Fruit fly (Drosophila melanogaster) whole organism, embryonic: Measurements from ENCODE around the gene Doc2.

ENCODE experiments used
- CG10267 ChIP-seq: fragments of 200-800 bp; sonication (Bioruptor generic); optimal IDR thresholded peaks from 2 replicates; lab custom pipeline; 2018; ENCODE audit warnings: missing biosample characterization, mild to moderate bottlenecking, missing genetic modification characterization, moderate library complexity
- CG10366 ChIP-seq: fragments of 200-800 bp; sonication (Bioruptor generic); IDR thresholded peaks from 2 replicates; pipeline ENCODE4 v1.3.6; 2022; ENCODE audit warnings: missing biosample characterization, missing genetic modification characterization
- CG11504 ChIP-seq: fragments of 200-800 bp; sonication (Bioruptor generic); optimal IDR thresholded peaks from 3 replicates; lab custom pipeline; 2019; ENCODE audit warnings: missing biosample characterization, mild to moderate bottlenecking, missing genetic modification characterization, moderate library complexity
- CG12299 ChIP-seq: fragments of 200-800 bp; sonication (Bioruptor generic); optimal IDR thresholded peaks from 2 replicates; lab custom pipeline; 2018; ENCODE audit warnings: missing biosample characterization, mild to moderate bottlenecking, missing genetic modification characterization
- CG12769 ChIP-seq: fragments of 200-800 bp; sonication (Bioruptor generic); optimal IDR thresholded peaks from 2 replicates; lab custom pipeline; 2019; ENCODE audit warnings: missing biosample characterization, mild to moderate bottlenecking, missing genetic modification characterization, moderate library complexity
- CG13287 ChIP-seq: fragments of 200-800 bp; sonication (Bioruptor generic); IDR thresholded peaks from 2 replicates; pipeline ENCODE4 v1.3.6; 2022; ENCODE audit warnings: missing biosample characterization, missing genetic modification characterization; ENCODE audit not compliant: partially characterized antibody
- CG14667 ChIP-seq: fragments of 200-800 bp; sonication (Bioruptor generic); IDR thresholded peaks from 2 replicates; pipeline ENCODE4 v1.3.6; 2022; ENCODE audit warnings: missing biosample characterization, missing genetic modification characterization
- CG1603 ChIP-seq: fragments of 200-800 bp; sonication (Bioruptor generic); optimal IDR thresholded peaks from 2 replicates; lab custom pipeline; 2019; ENCODE audit warnings: missing biosample characterization, mild to moderate bottlenecking, missing genetic modification characterization, moderate library complexity
- CG16779 ChIP-seq: fragments of 200-800 bp; sonication (Bioruptor generic); IDR thresholded peaks from 2 replicates; pipeline ENCODE4 v1.3.6; 2022; ENCODE audit warnings: missing biosample characterization, missing genetic modification characterization
- CG18262 ChIP-seq: fragments of 200-800 bp; optimal IDR thresholded peaks from 3 replicates; lab custom pipeline; 2019; ENCODE audit warnings: missing biosample characterization, mild to moderate bottlenecking, missing genetic modification characterization, moderate library complexity
- CG2199 ChIP-seq: fragments of 200-800 bp; sonication (Bioruptor generic); IDR thresholded peaks from 3 replicates; pipeline ENCODE4 v1.3.6; 2022; ENCODE audit warnings: missing biosample characterization, missing genetic modification characterization
- CG34376 ChIP-seq: fragments of 200-800 bp; sonication (Bioruptor generic); optimal IDR thresholded peaks from 2 replicates; lab custom pipeline; 2018; ENCODE audit warnings: missing biosample characterization, mild to moderate bottlenecking, missing genetic modification characterization
- CG34422 ChIP-seq: fragments of 200-800 bp; sonication (Bioruptor generic); IDR thresholded peaks from 3 replicates; pipeline ENCODE4 v1.3.6; 2022; ENCODE audit warnings: missing biosample characterization, missing genetic modification characterization
- CG4328 ChIP-seq: fragments of 200-800 bp; sonication (Bioruptor generic); optimal IDR thresholded peaks from 3 replicates; lab custom pipeline; 2017; ENCODE audit warnings: missing biosample characterization, missing genetic modification reagents, missing genetic modification characterization
- CG4820 ChIP-seq: fragments of 200-800 bp; sonication (Bioruptor generic); optimal IDR thresholded peaks from 3 replicates; lab custom pipeline; 2016; ENCODE audit warnings: missing biosample characterization, missing genetic modification characterization
- CG6254 ChIP-seq: fragments of 200-800 bp; sonication (Bioruptor generic); optimal IDR thresholded peaks from 3 replicates; lab custom pipeline; 2017; ENCODE audit warnings: mild to moderate bottlenecking, missing biosample characterization, missing genetic modification reagents, missing genetic modification characterization
- CG6854 ChIP-seq: fragments of 200-800 bp; sonication (Bioruptor generic); optimal IDR thresholded peaks from 3 replicates; lab custom pipeline; 2017; ENCODE audit warnings: missing biosample characterization, mild to moderate bottlenecking, missing genetic modification characterization
- CG9437 ChIP-seq: fragments of 200-800 bp; sonication (Bioruptor generic); optimal IDR thresholded peaks from 2 replicates; lab custom pipeline; 2018; ENCODE audit warnings: missing biosample characterization, mild to moderate bottlenecking, missing genetic modification characterization
- D ChIP-seq, 2 experiments: fragments of 200-800 bp in 1 of 2; fragments of >200 bp in 1 of 2; sonication (Bioruptor generic) in 1 of 2; optimal IDR thresholded peaks; 2 replicates in 1 of 2; 3 replicates in 1 of 2; lab custom pipeline; 2017; ENCODE audit warnings: mild to moderate bottlenecking in 1 of 2, missing biosample characterization in 1 of 2, missing genetic modification characterization in 1 of 2, missing genetic modification reagents in 1 of 2
- Dip2 ChIP-seq: fragments of 200-800 bp; sonication (Bioruptor generic); IDR thresholded peaks from 2 replicates; pipeline ENCODE4 v1.3.6; 2022; ENCODE audit warnings: missing biosample characterization, missing genetic modification characterization
- E2f2 ChIP-seq: fragments of 200-800 bp; sonication (Bioruptor generic); IDR thresholded peaks from 2 replicates; pipeline ENCODE4 v1.3.6; 2022; ENCODE audit warnings: missing biosample characterization, missing genetic modification characterization
- ERR ChIP-seq: fragments of 200-800 bp; sonication (Bioruptor generic); optimal IDR thresholded peaks from 2 replicates; lab custom pipeline; 2016; ENCODE audit warnings: missing biosample characterization, missing genetic modification characterization
- Fer2 ChIP-seq: fragments of 200-800 bp; sonication (Bioruptor generic); optimal IDR thresholded peaks from 2 replicates; lab custom pipeline; 2018; ENCODE audit warnings: missing biosample characterization, mild to moderate bottlenecking, missing genetic modification characterization, moderate library complexity
- H2.0 ChIP-seq: fragments of 200-800 bp; sonication (Bioruptor generic); IDR thresholded peaks from 2 replicates; pipeline ENCODE4 v1.3.6; 2022; ENCODE audit warnings: missing biosample characterization, missing genetic modification characterization
- Hmx ChIP-seq: fragments of 200-800 bp; sonication (Bioruptor generic); optimal IDR thresholded peaks from 2 replicates; lab custom pipeline; 2016; ENCODE audit warnings: missing biosample characterization, missing genetic modification characterization
- Lhr ChIP-seq: fragments of 200-800 bp; sonication (Bioruptor generic); optimal IDR thresholded peaks from 3 replicates; lab custom pipeline; 2017; ENCODE audit warnings: mild to moderate bottlenecking, missing biosample characterization, missing genetic modification reagents, missing genetic modification characterization
- Lim3 ChIP-seq: fragments of 200-800 bp; sonication (Bioruptor generic); IDR thresholded peaks from 2 replicates; pipeline ENCODE4 v1.3.6; 2022; ENCODE audit warnings: missing biosample characterization, missing genetic modification characterization
- MBD-R2 ChIP-seq: fragments of 200-800 bp; sonication (Bioruptor generic); IDR thresholded peaks from 2 replicates; pipeline ENCODE4 v1.3.6; 2022; ENCODE audit warnings: missing biosample characterization, missing genetic modification characterization
- NFAT ChIP-seq: fragments of 200-800 bp; sonication (Bioruptor generic); IDR thresholded peaks from 2 replicates; pipeline ENCODE4 v1.3.6; 2022; ENCODE audit warnings: missing biosample characterization, missing genetic modification characterization
- Stat92E ChIP-seq, 3 experiments: fragments of >200 bp in 2 of 3; fragments of 200-800 bp in 1 of 3; sonication (Bioruptor generic) in 1 of 3; optimal IDR thresholded peaks; 2 replicates each; lab custom pipeline; 2017 to 2019; ENCODE audit warnings: missing biosample characterization in 3 of 3, missing genetic modification characterization in 3 of 3, mild to moderate bottlenecking in 1 of 3, moderate library complexity in 1 of 3
- Usf ChIP-seq: fragments of 200-800 bp; sonication (Bioruptor generic); optimal IDR thresholded peaks from 2 replicates; lab custom pipeline; 2017; ENCODE audit warnings: missing genotype, missing biosample characterization, missing genetic modification characterization
- disco-r ChIP-seq: fragments of 200-800 bp; sonication (Bioruptor generic); optimal IDR thresholded peaks from 2 replicates; lab custom pipeline; 2016; ENCODE audit warnings: missing biosample characterization, missing genetic modification characterization
- ems ChIP-seq: fragments of 200-800 bp; sonication (Bioruptor generic); optimal IDR thresholded peaks from 3 replicates; lab custom pipeline; 2016; ENCODE audit warnings: missing biosample characterization, missing genetic modification characterization
- esg ChIP-seq: fragments of 200-800 bp; sonication (Bioruptor generic); conservative IDR thresholded peaks from 2 replicates; pipeline ENCODE4 v1.3.6; 2022; ENCODE audit warnings: missing biosample characterization, missing genetic modification characterization
- fd64A ChIP-seq: fragments of 200-800 bp; sonication (Bioruptor generic); optimal IDR thresholded peaks from 3 replicates; lab custom pipeline; 2018; ENCODE audit warnings: missing biosample characterization, mild to moderate bottlenecking, missing genetic modification characterization
- fru ChIP-seq: fragments of >200 bp; optimal IDR thresholded peaks from 2 replicates; lab custom pipeline; 2017
- hth ChIP-seq: fragments of >200 bp; optimal IDR thresholded peaks from 2 replicates; lab custom pipeline; 2017; ENCODE audit warnings: inconsistent platforms
- ind ChIP-seq: fragments of 200-800 bp; sonication (Bioruptor generic); optimal IDR thresholded peaks from 3 replicates; lab custom pipeline; 2016; ENCODE audit warnings: missing biosample characterization, missing genetic modification characterization
- ken ChIP-seq: fragments of 200-800 bp; sonication (Bioruptor generic); IDR thresholded peaks from 3 replicates; pipeline ENCODE4 v1.3.6; 2022; ENCODE audit warnings: missing biosample characterization, missing genetic modification characterization
- lilli ChIP-seq: fragments of 200-800 bp; sonication (Bioruptor generic); optimal IDR thresholded peaks from 3 replicates; lab custom pipeline; 2016; ENCODE audit warnings: missing biosample characterization, missing genetic modification characterization
- luna ChIP-seq: fragments of 200-800 bp; sonication (Bioruptor generic); optimal IDR thresholded peaks from 2 replicates; lab custom pipeline; 2016; ENCODE audit warnings: missing biosample characterization, missing genetic modification characterization
- phol ChIP-seq: fragments of 200-800 bp; sonication (Bioruptor generic); optimal IDR thresholded peaks from 3 replicates; lab custom pipeline; 2018; ENCODE audit warnings: missing biosample characterization, mild to moderate bottlenecking, missing genetic modification characterization, moderate library complexity
- pum ChIP-seq: fragments of 200-800 bp; sonication (Bioruptor generic); optimal IDR thresholded peaks from 2 replicates; lab custom pipeline; 2016; ENCODE audit warnings: missing biosample characterization, missing genetic modification characterization
- sd ChIP-seq: fragments of 200-800 bp; sonication (Bioruptor generic); optimal IDR thresholded peaks from 3 replicates; lab custom pipeline; 2018; ENCODE audit warnings: missing biosample characterization, mild to moderate bottlenecking, missing genetic modification characterization, moderate library complexity
- sens ChIP-seq: fragments of 200-800 bp; sonication (Bioruptor generic); peaks from one replicate; lab custom pipeline; 2016; ENCODE audit warnings: missing biosample characterization, missing genetic modification characterization
- sens-2 ChIP-seq: fragments of 200-800 bp; sonication (Bioruptor generic); IDR thresholded peaks from 2 replicates; pipeline ENCODE4 v1.3.6; 2022; ENCODE audit warnings: missing biosample characterization, missing genetic modification characterization
- slp2 ChIP-seq: fragments of 200-800 bp; sonication (Bioruptor generic); optimal IDR thresholded peaks from 2 replicates; lab custom pipeline; 2016; ENCODE audit warnings: missing biosample characterization, missing genetic modification characterization
- sr ChIP-seq: fragments of 200-800 bp; sonication (Bioruptor generic); IDR thresholded peaks from 3 replicates; pipeline ENCODE4 v1.3.6; 2022; ENCODE audit warnings: missing biosample characterization, missing genetic modification characterization
- ssp ChIP-seq: fragments of 200-800 bp; sonication (Bioruptor generic); IDR thresholded peaks from 2 replicates; pipeline ENCODE4 v1.3.6; 2022; ENCODE audit warnings: missing biosample characterization, missing genetic modification characterization
- ttk ChIP-seq: fragments of 200-800 bp; sonication (Bioruptor generic); IDR thresholded peaks from 2 replicates; pipeline ENCODE4 v2.1.2; 2022; ENCODE audit warnings: missing biosample characterization, missing genetic modification characterization
- usp ChIP-seq: fragments of >200 bp; optimal IDR thresholded peaks from 2 replicates; lab custom pipeline; 2017; ENCODE audit warnings: missing biosample characterization, missing genetic modification characterization
- vfl ChIP-seq: fragments of 200-800 bp; sonication (Bioruptor generic); optimal IDR thresholded peaks from 2 replicates; lab custom pipeline; 2016; ENCODE audit warnings: missing biosample characterization, missing genetic modification characterization

Gene Doc2

dm6 chr3L:9023627-9024026, 4.6 kb upstream of the Doc2 start (continued):
- TF ChIP-seq sr (no peak), CG4328 (GFP tag; lab: Kevin White, UChicago) (no peak), disco-r (GFP tag; lab: Kevin White, UChicago) (no peak), ssp (GFP tag; lab: Robert Waterston, UW) (peak; percentile 34; the same call in 1 of the 2 replicates), CG14667 (no peak), sens (GFP tag; lab: Kevin White, UChicago) (peak; percentile 97), slp2 (GFP tag; lab: Kevin White, UChicago) (peak; percentile 33), Dip2 (GFP tag; lab: Robert Waterston, UW) (no peak), CG10366 (peak; percentile 31), sd (tag; lab: Kevin White, UChicago) (no peak), CG6854 (GFP tag; lab: Kevin White, UChicago) (no peak), MBD-R2 (GFP tag; lab: Robert Waterston, UW) (0 out of 2 replicates have a peak, but pooled peaks have one; percentile 22), Usf (peak; percentile 60), CG4820 (peak; percentile 64), phol (tag; lab: Kevin White, UChicago) (peak; percentile 72), H2.0 (GFP tag; lab: Robert Waterston, UW) (peak; percentile 49), lilli (peak; percentile 73), CG16779 (GFP tag; lab: Robert Waterston, UW) (no peak), Stat92E (GFP tag; optimal IDR thresholded peaks at IDR 0.05; lab: Kevin White, UChicago) (no peak), esg (peak; percentile 24; the same call in 1 of the 2 replicates), ttk (no peak), fru (no peak), CG34422 (GFP tag; lab: Robert Waterston, UW) (peak; percentile 59; the same call in 1 of the 3 replicates), CG12769 (peak; percentile 34), E2f2 (GFP tag; lab: Robert Waterston, UW) (peak; percentile 21; the same call in 1 of the 2 replicates), vfl (no peak), ind (GFP tag; lab: Kevin White, UChicago) (peak; percentile 37), hth (lab: Kevin White, UChicago) (no peak), CG2199 (GFP tag; lab: Robert Waterston, UW) (no peak; the same call in 2 of the 3 replicates), CG11504 (peak; percentile 69), CG34376 (GFP tag; lab: Kevin White, UChicago) (no peak), CG9437 (GFP tag; lab: Kevin White, UChicago) (peak; percentile 40), CG10267 (tag; lab: Kevin White, UChicago) (peak; percentile 75), fd64A (GFP tag; lab: Kevin White, UChicago) (no peak), NFAT (GFP tag; lab: Robert Waterston, UW) (no peak), pum (GFP tag; lab: Kevin White, UChicago) (peak; percentile 63), Fer2 (tag; lab: Kevin White, UChicago) (no peak), sens-2 (GFP tag; lab: Robert Waterston, UW) (peak; percentile 10; the same call in 1 of the 2 replicates), CG6254 (GFP tag; lab: Kevin White, UChicago) (peak; percentile 61), CG1603 (tag; lab: Kevin White, UChicago) (peak; percentile 74), ken (no peak), ERR (GFP tag; lab: Kevin White, UChicago) (no peak), CG13287 (no peak), ems (GFP tag; lab: Kevin White, UChicago) (peak; percentile 14), Hmx (GFP tag; lab: Kevin White, UChicago) (no peak), luna (GFP tag; lab: Kevin White, UChicago) (no peak), Lhr (GFP tag; lab: Kevin White, UChicago) (peak; percentile 23), CG12299 (tag; lab: Kevin White, UChicago) (no peak), usp (GFP tag; lab: Kevin White, UChicago) (no peak), D (optimal IDR thresholded peaks at IDR 0.05; lab: Kevin White, UChicago) (no peak), D (GFP tag; optimal IDR thresholded peaks at IDR 0.05; lab: Kevin White, UChicago) (peak; percentile 55), CG18262 (tag; lab: Kevin White, UChicago) (peak; percentile 86), Lim3 (GFP tag; lab: Robert Waterston, UW) (no peak)
